Fruit fly (Drosophila melanogaster) whole organism, embryonic: ENCODE measurements around the gene MAGE.

ENCODE experiments used
- CG12236 ChIP-seq: fragments of 200-800 bp; sonication (Bioruptor generic); optimal IDR thresholded peaks from 2 replicates; lab custom pipeline; 2016; ENCODE audit warnings: missing biosample characterization, missing genetic modification characterization
- CG17361 ChIP-seq: fragments of 200-800 bp; sonication (Bioruptor generic); IDR thresholded peaks from 3 replicates; pipeline ENCODE4 v1.3.6; 2022; ENCODE audit warnings: missing biosample characterization, missing genetic modification characterization
- CG18764 ChIP-seq: fragments of 200-800 bp; sonication (Bioruptor generic); optimal IDR thresholded peaks from 3 replicates; lab custom pipeline; 2016; ENCODE audit warnings: missing biosample characterization, missing genetic modification characterization
- CG2199 ChIP-seq: fragments of 200-800 bp; sonication (Bioruptor generic); IDR thresholded peaks from 3 replicates; pipeline ENCODE4 v1.3.6; 2022; ENCODE audit warnings: missing biosample characterization, missing genetic modification characterization
- CG2875 ChIP-seq: fragments of 200-800 bp; sonication (Bioruptor generic); optimal IDR thresholded peaks from 2 replicates; lab custom pipeline; 2017; ENCODE audit warnings: missing biosample characterization, mild to moderate bottlenecking, missing genetic modification characterization, missing genetic modification reagents
- CG4707 ChIP-seq: fragments of 200-800 bp; sonication (Bioruptor generic); optimal IDR thresholded peaks from 2 replicates; lab custom pipeline; 2018; ENCODE audit warnings: missing biosample characterization, mild to moderate bottlenecking, missing genetic modification characterization, moderate library complexity
- CG6175 ChIP-seq: fragments of 200-800 bp; sonication (Bioruptor generic); IDR thresholded peaks from 3 replicates; pipeline ENCODE4 v1.3.6; 2022; ENCODE audit warnings: missing biosample characterization, missing genetic modification characterization
- E2f1 ChIP-seq: fragments of 200-800 bp; sonication (Bioruptor generic); IDR thresholded peaks from 2 replicates; pipeline ENCODE4 v1.3.6; 2022; ENCODE audit warnings: missing biosample characterization, missing genetic modification characterization
- Max ChIP-seq: fragments of 200-800 bp; sonication (Bioruptor generic); optimal IDR thresholded peaks from 2 replicates; lab custom pipeline; 2016; ENCODE audit warnings: missing biosample characterization, mild to moderate bottlenecking, missing genetic modification characterization
- Med ChIP-seq: fragments of 200-800 bp; sonication (Bioruptor generic); peaks from one replicate; lab custom pipeline; 2016; ENCODE audit warnings: missing biosample characterization, missing genetic modification characterization, mild to moderate bottlenecking, inconsistent platforms, moderate library complexity
- YL-1 ChIP-seq: fragments of 200-800 bp; sonication (Bioruptor generic); optimal IDR thresholded peaks from 3 replicates; lab custom pipeline; 2017; ENCODE audit warnings: missing biosample characterization, mild to moderate bottlenecking, missing genetic modification characterization
- chinmo ChIP-seq: fragments of 200-800 bp; sonication (Bioruptor generic); IDR thresholded peaks from 4 replicates; pipeline ENCODE4 v1.3.6; 2022; ENCODE audit warnings: missing biosample characterization, missing genetic modification characterization; ENCODE audit not compliant: partially characterized antibody
- disco-r ChIP-seq: fragments of 200-800 bp; sonication (Bioruptor generic); optimal IDR thresholded peaks from 2 replicates; lab custom pipeline; 2016; ENCODE audit warnings: missing biosample characterization, missing genetic modification characterization
- insv ChIP-seq, 2 experiments: fragments of 200-800 bp; sonication (Bioruptor generic); optimal IDR thresholded peaks; 3 replicates each; lab custom pipeline; 2016 to 2018; ENCODE audit warnings: missing biosample characterization in 2 of 2, missing genetic modification characterization in 2 of 2
- pros ChIP-seq: fragments of 200-800 bp; sonication (Bioruptor generic); optimal IDR thresholded peaks from 3 replicates; lab custom pipeline; 2019; ENCODE audit warnings: missing biosample characterization, mild to moderate bottlenecking, missing genetic modification characterization, moderate library complexity
- sd ChIP-seq: fragments of 200-800 bp; sonication (Bioruptor generic); optimal IDR thresholded peaks from 3 replicates; lab custom pipeline; 2018; ENCODE audit warnings: missing biosample characterization, mild to moderate bottlenecking, missing genetic modification characterization, moderate library complexity
- sens ChIP-seq: fragments of 200-800 bp; sonication (Bioruptor generic); peaks from one replicate; lab custom pipeline; 2016; ENCODE audit warnings: missing biosample characterization, missing genetic modification characterization
- sens-2 ChIP-seq: fragments of 200-800 bp; sonication (Bioruptor generic); IDR thresholded peaks from 2 replicates; pipeline ENCODE4 v1.3.6; 2022; ENCODE audit warnings: missing biosample characterization, missing genetic modification characterization
- shn ChIP-seq: fragments of 200-800 bp; sonication (Bioruptor generic); optimal IDR thresholded peaks from 3 replicates; lab custom pipeline; 2016; ENCODE audit warnings: missing biosample characterization, missing genetic modification characterization
- sqz ChIP-seq: fragments of 200-800 bp; sonication (Bioruptor generic); optimal IDR thresholded peaks from 3 replicates; lab custom pipeline; 2018; ENCODE audit warnings: missing biosample characterization, mild to moderate bottlenecking, missing genetic modification characterization
- tup ChIP-seq: fragments of 200-800 bp; sonication (Bioruptor generic); optimal IDR thresholded peaks from 2 replicates; lab custom pipeline; 2016; ENCODE audit warnings: missing biosample characterization, mild to moderate bottlenecking, missing genetic modification characterization, moderate library complexity
- vfl ChIP-seq: fragments of 200-800 bp; sonication (Bioruptor generic); optimal IDR thresholded peaks from 2 replicates; lab custom pipeline; 2016; ENCODE audit warnings: missing biosample characterization, missing genetic modification characterization
- zfh1 ChIP-seq: fragments of 200-800 bp; sonication (Bioruptor generic); IDR thresholded peaks from 3 replicates; pipeline ENCODE4 v1.3.6; 2022; ENCODE audit warnings: missing biosample characterization, missing genetic modification characterization

MAGE gene

DNA sequence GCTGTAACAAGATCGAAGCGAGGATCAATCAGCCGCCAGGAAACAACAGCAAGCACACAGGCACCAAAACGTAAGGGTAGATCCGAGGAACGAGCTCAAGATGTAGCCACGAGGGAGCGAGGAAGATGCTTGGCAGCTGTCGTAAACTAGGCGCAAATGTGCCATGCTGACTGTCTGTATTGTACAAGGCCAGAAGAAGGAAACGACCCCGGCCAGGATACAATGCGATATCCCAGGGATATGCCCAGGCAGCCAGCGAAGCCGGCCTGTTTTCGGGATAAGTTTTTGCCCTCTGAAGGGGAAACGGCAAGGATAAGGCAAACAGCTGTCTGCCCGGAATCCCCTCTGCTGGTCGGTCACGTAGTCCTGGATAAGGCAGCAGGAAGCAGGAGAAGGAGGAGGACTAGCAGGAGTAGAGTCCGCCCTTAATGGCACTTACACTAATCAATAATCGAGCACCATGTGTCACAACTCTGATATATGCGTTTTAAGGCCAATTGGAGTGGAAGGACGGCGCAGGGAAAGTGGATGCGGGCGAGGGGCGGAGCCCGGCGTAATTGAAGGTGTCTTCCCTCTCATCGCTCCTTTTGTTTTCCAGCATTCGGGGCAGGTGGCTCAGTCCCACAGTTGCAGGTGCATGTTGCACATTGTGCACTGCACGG is 49.3 kb downstream of the MAGE start (continued):
- TF ChIP-seq CG18764 (GFP tag; lab: Kevin White, UChicago) (no peak), sens-2 (GFP tag; lab: Robert Waterston, UW) (no peak), vfl (GFP tag; lab: Kevin White, UChicago) (no peak), CG12236 (GFP tag; lab: Kevin White, UChicago) (no peak), chinmo (no peak), CG17361 (no peak), Med (GFP tag; lab: Kevin White, UChicago) (peak; percentile 9), E2f1 (no peak), shn (GFP tag; lab: Kevin White, UChicago) (no peak), disco-r (GFP tag; lab: Kevin White, UChicago) (no peak), tup (GFP tag; lab: Kevin White, UChicago) (no peak), CG2199 (GFP tag; lab: Robert Waterston, UW) (peak; percentile 85), CG2875 (no peak)

DNA sequence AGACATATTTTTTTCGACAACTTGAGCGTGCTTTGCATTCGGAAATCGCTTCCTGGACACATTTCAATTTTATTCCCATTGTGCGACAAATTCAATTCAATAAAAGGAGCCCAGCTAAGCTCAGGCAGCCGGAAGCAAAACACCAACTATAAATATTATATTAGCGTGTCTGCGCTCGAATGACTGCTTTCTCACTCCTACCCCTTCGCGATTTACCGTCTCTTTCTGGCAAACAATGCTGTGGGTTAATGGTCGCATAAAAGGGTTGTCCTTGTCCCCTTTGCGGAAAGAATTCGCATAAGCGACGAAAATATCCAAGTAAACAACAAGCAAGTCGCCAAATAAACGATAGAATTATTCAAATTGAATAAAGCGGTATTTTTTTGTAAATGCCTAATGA is 50.7 kb downstream of the MAGE start:
- no peak for TF ChIP-seq insv (GFP tag; optimal IDR thresholded peaks at IDR 0.05; lab: Kevin White, UChicago)
- no peak for TF ChIP-seq CG4707 (GFP tag; lab: Kevin White, UChicago)
- peak; percentile 75 for TF ChIP-seq pros (GFP tag; lab: Kevin White, UChicago)
- peak; percentile 7 for TF ChIP-seq sd (tag; lab: Kevin White, UChicago)
- no peak for TF ChIP-seq Max (GFP tag; lab: Kevin White, UChicago)
- no peak for TF ChIP-seq YL-1 (GFP tag; lab: Kevin White, UChicago)
- TF ChIP-seq CG6175 (GFP tag; lab: Robert Waterston, UW), result no peak
- peak; percentile 29 for TF ChIP-seq sqz (GFP tag; lab: Kevin White, UChicago)
- TF ChIP-seq zfh1 (GFP tag; lab: Robert Waterston, UW), result 0 out of 3 replicates have a peak, but pooled peaks have one; percentile 21
- 0 out of 3 replicates have a peak, but pooled peaks have one; percentile 16 for TF ChIP-seq CG2199 (GFP tag; lab: Robert Waterston, UW)
- TF ChIP-seq CG17361, result no peak
- TF ChIP-seq sens (GFP tag; lab: Kevin White, UChicago), result peak; percentile 70
